Worm (Caenorhabditis elegans): ENCODE results near the gene ZK632.2.

DNA sequence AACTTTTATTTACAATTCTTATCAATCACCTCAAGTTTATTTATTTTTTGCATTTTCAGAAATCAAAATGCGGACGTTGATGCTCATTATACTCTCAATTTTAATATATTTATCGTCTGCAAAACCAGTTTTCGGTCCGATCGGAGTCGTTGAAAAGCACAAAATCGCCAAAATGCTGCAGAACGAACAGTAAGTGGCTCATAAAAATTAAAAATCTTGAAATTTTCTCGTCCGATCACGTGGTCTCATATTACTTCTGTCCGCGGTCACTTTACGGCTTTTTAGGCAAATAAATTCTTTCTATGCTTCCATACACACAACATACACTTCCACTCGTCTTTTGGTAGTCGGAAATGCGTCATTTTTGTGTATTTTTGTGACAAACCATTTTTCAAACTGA lies 44.8 kb downstream of the ZK632.2 start, which contains the start of gene K11H3.5:
- TF ChIP-seq flt-1 (GFP tag; IDR thresholded peaks at IDR 0.05) (no peak), ztf-23 (GFP tag; IDR thresholded peaks at IDR 0.05) (no peak), tab-1 (GFP tag; IDR thresholded peaks at IDR 0.05) (no peak), T22C8.4 (GFP tag; IDR thresholded peaks at IDR 0.05) (no peak), cog-1 (tag; optimal IDR thresholded peaks at IDR 0.05) (no peak), ztf-29 (GFP tag; IDR thresholded peaks at IDR 0.05) (no peak)

All from whole organism, midembryonic.